Worm (Caenorhabditis elegans) whole organism, mixed stage, embryonic: ENCODE measurements around the gene cit-1.2.

Experiments used
- ces-1 ChIP-seq: fragments of 150-350 bp; optimal IDR thresholded peaks from 2 replicates; lab custom pipeline; 2014; ENCODE audit warnings: missing biosample characterization, missing genetic modification reagents, missing genetic modification characterization
- nhr-28 ChIP-seq: fragments of 150-350 bp; optimal IDR thresholded peaks from 2 replicates; lab custom pipeline; 2014; ENCODE audit warnings: missing biosample characterization, missing genetic modification characterization
- unc-62 ChIP-seq: fragments of 150-350 bp; optimal IDR thresholded peaks from 2 replicates; lab custom pipeline; 2014; ENCODE audit warnings: missing biosample characterization, missing genetic modification reagents, missing genetic modification characterization

- TF ChIP-seq nhr-28 (tag; lab: Kevin White, UChicago) (no peak), ces-1 (GFP tag; lab: Kevin White, UChicago) (no peak), unc-62 (no peak)
Measured at ce11 chrIII:7978289-7978688, 32.3 kb upstream of the cit-1.2 start.
